Worm (Caenorhabditis elegans) whole organism, mixed stage, embryonic: Measurements from ENCODE around the gene Y37H2A.7.

Source experiments
- M03D4.4 ChIP-seq: sonication (generic microtip); optimal IDR thresholded peaks from 2 replicates; lab custom pipeline; 2017; ENCODE audit warnings: mild to moderate bottlenecking, missing genetic modification characterization, missing compliant biosample characterization
- bed-3 ChIP-seq: fragments of 200-800 bp; sonication (Bioruptor generic); optimal IDR thresholded peaks from 3 replicates; lab custom pipeline; 2018; ENCODE audit warnings: mild to moderate bottlenecking, missing genetic modification characterization, moderate library complexity, missing compliant biosample characterization
- blmp-1 ChIP-seq: fragments of 150-350 bp; optimal IDR thresholded peaks from 2 replicates; lab custom pipeline; 2014; ENCODE audit warnings: missing biosample characterization, missing genetic modification characterization
- ceh-39 ChIP-seq: fragments of 150-350 bp; optimal IDR thresholded peaks from 2 replicates; lab custom pipeline; 2014; ENCODE audit warnings: missing biosample characterization, missing genetic modification characterization
- ceh-43 ChIP-seq: fragments of 200-800 bp; sonication (Bioruptor generic); optimal IDR thresholded peaks from 2 replicates; lab custom pipeline; 2018; ENCODE audit warnings: mild to moderate bottlenecking, missing genetic modification characterization, moderate library complexity, missing compliant biosample characterization
- cnd-1 ChIP-seq: fragments of 200-800 bp; sonication (Bioruptor generic); optimal IDR thresholded peaks from 2 replicates; lab custom pipeline; 2018; ENCODE audit warnings: mild to moderate bottlenecking, missing genetic modification characterization, missing compliant biosample characterization
- elt-1 ChIP-seq: sonication (generic microtip); optimal IDR thresholded peaks from 2 replicates; lab custom pipeline; 2017; ENCODE audit warnings: missing genetic modification characterization, mild to moderate bottlenecking, missing compliant biosample characterization, antibody characterized with exemption, moderate library complexity, borderline replicate concordance; ENCODE audit not compliant: insufficient read depth
- elt-3 ChIP-seq: fragments of 150-350 bp; optimal IDR thresholded peaks from 2 replicates; lab custom pipeline; 2014; ENCODE audit warnings: missing biosample characterization, missing genetic modification characterization
- flh-1 ChIP-seq: fragments of 200-800 bp; sonication (Bioruptor generic); optimal IDR thresholded peaks from 2 replicates; lab custom pipeline; 2018; ENCODE audit warnings: mild to moderate bottlenecking, missing genetic modification characterization, moderate library complexity, missing compliant biosample characterization
- ham-2 ChIP-seq: fragments of 200-800 bp; sonication (Bioruptor generic); optimal IDR thresholded peaks from 2 replicates; lab custom pipeline; 2018; ENCODE audit warnings: mild to moderate bottlenecking, missing genetic modification characterization, missing compliant biosample characterization
- hlh-1 ChIP-seq: fragments of 150-350 bp; optimal IDR thresholded peaks from 2 replicates; lab custom pipeline; 2014; ENCODE audit warnings: missing biosample characterization, missing genetic modification reagents, missing genetic modification characterization
- lin-13 ChIP-seq: fragments of 150-350 bp; optimal IDR thresholded peaks from 2 replicates; lab custom pipeline; 2014; ENCODE audit warnings: missing biosample characterization, missing genetic modification characterization
- lin-32 ChIP-seq: fragments of 200-800 bp; sonication (Bioruptor generic); optimal IDR thresholded peaks from 2 replicates; lab custom pipeline; 2018; ENCODE audit warnings: mild to moderate bottlenecking, missing genetic modification characterization, missing compliant biosample characterization
- lsy-2 ChIP-seq: fragments of 150-350 bp; optimal IDR thresholded peaks from 2 replicates; lab custom pipeline; 2014; ENCODE audit warnings: missing biosample characterization, missing genetic modification characterization
- mab-5 ChIP-seq: fragments of 150-350 bp; optimal IDR thresholded peaks from 2 replicates; lab custom pipeline; 2014; ENCODE audit warnings: missing biosample characterization, missing genetic modification characterization
- mep-1 ChIP-seq: fragments of 150-350 bp; optimal IDR thresholded peaks from 2 replicates; lab custom pipeline; 2017; ENCODE audit warnings: missing biosample characterization, missing genetic modification reagents, missing genetic modification characterization, inconsistent platforms
- mls-2 ChIP-seq: sonication (generic microtip); optimal IDR thresholded peaks from 2 replicates; lab custom pipeline; 2016; ENCODE audit warnings: mild to moderate bottlenecking, missing genetic modification characterization, moderate library complexity, missing compliant biosample characterization
- nhr-12 ChIP-seq: fragments of 150-350 bp; optimal IDR thresholded peaks from 2 replicates; lab custom pipeline; 2014; ENCODE audit warnings: missing biosample characterization, missing genetic modification characterization
- nhr-2 ChIP-seq: fragments of 150-350 bp; optimal IDR thresholded peaks from 2 replicates; lab custom pipeline; 2014; ENCODE audit warnings: missing biosample characterization, missing genetic modification characterization
- nhr-28 ChIP-seq: fragments of 150-350 bp; optimal IDR thresholded peaks from 2 replicates; lab custom pipeline; 2014; ENCODE audit warnings: missing biosample characterization, missing genetic modification characterization
- nhr-76 ChIP-seq: sonication (generic microtip); optimal IDR thresholded peaks from 2 replicates; lab custom pipeline; 2017; ENCODE audit warnings: missing biosample characterization, missing genetic modification characterization
- pha-4 ChIP-seq: fragments of 150-350 bp; optimal IDR thresholded peaks from 2 replicates; lab custom pipeline; 2018; ENCODE audit warnings: missing biosample characterization, missing genetic modification reagents, missing genetic modification characterization
- sem-2 ChIP-seq: fragments of 200-800 bp; sonication (Bioruptor generic); optimal IDR thresholded peaks from 2 replicates; lab custom pipeline; 2018; ENCODE audit warnings: mild to moderate bottlenecking, missing genetic modification characterization, missing compliant biosample characterization
- snpc-4 ChIP-seq: fragments of 150-350 bp; optimal IDR thresholded peaks from 2 replicates; lab custom pipeline; 2014; ENCODE audit warnings: missing biosample characterization, missing genetic modification characterization
- sptf-1 ChIP-seq: sonication (generic microtip); optimal IDR thresholded peaks from 2 replicates; lab custom pipeline; 2017; ENCODE audit warnings: mild to moderate bottlenecking, missing genetic modification characterization, moderate library complexity, missing compliant biosample characterization
- tbx-8 ChIP-seq: fragments of 200-800 bp; sonication (Bioruptor generic); optimal IDR thresholded peaks from 2 replicates; lab custom pipeline; 2018; ENCODE audit warnings: mild to moderate bottlenecking, missing genetic modification characterization, moderate library complexity, missing compliant biosample characterization
- unc-120 ChIP-seq: sonication (generic microtip); optimal IDR thresholded peaks from 2 replicates; lab custom pipeline; 2017; ENCODE audit warnings: missing genetic modification characterization, missing compliant biosample characterization; ENCODE audit not compliant: poor library complexity, severe bottlenecking
- unc-39 ChIP-seq: fragments of 150-350 bp; optimal IDR thresholded peaks from 2 replicates; lab custom pipeline; 2014; ENCODE audit warnings: missing biosample characterization, missing genetic modification characterization
- unc-62 ChIP-seq: fragments of 150-350 bp; optimal IDR thresholded peaks from 2 replicates; lab custom pipeline; 2014; ENCODE audit warnings: missing biosample characterization, missing genetic modification reagents, missing genetic modification characterization
- zip-8 ChIP-seq: fragments of 150-350 bp; optimal IDR thresholded peaks from 2 replicates; lab custom pipeline; 2014; ENCODE audit warnings: missing biosample characterization, missing genetic modification characterization

The Y37H2A.7 gene

DNA sequence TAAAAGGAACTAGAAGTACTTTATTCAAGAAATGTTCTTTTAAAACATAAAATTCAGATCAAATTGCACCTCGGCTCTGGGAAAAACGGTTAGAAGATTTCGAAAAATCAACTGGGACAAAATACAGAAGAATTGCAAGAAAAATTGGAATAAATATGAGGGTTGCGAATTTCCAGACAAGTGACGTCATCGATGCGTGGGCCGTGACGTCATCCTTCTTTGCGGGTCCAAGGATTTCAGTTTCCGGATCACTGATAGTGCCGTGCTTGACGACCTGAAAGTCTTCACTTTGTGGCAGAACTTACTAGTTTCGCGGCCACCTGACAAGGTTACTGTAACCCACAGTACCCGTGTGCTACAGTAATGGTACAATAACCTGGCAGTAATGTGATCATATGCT, 29.2 kb upstream of the Y37H2A.7 start:
- TF ChIP-seq pha-4 (tag; lab: Kevin White, UChicago) (no peak), zip-8 (tag; lab: Kevin White, UChicago) (peak; percentile 96)

DNA sequence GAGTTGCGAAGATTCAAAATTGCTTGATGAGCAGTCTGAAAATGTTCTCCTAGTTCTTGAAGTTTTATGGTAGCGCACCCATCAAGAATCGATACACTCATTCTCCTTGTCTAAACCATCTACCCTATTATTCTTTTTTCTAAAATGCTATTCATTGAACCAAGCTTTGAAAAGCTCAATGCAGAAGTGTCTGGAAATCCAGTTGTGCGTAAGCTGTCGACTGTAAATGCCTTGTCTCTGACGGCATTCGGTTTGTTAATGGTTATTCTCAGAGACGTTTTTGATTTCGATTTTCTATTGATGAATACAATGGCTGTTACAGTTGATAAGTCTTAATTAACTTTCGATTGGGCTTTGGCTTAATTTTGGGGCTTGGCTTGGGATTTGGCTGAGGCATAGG, 28.3 kb upstream of the Y37H2A.7 start, which contains the start of gene C14A6.12:
Gene C14A6.12, minus strand, starts transcription at position 101 of the 400 bp plus-strand sequence.
- TF ChIP-seq elt-3 (tag; lab: Kevin White, UChicago) (no peak), hlh-1 (tag; lab: Kevin White, UChicago) (no peak), unc-120 (tag; lab: Kevin White, UChicago) (no peak), cnd-1 (tag; lab: Kevin White, UChicago) (no peak), mls-2 (tag; lab: Kevin White, UChicago) (no peak), sptf-1 (tag; lab: Kevin White, UChicago) (no peak), flh-1 (GFP tag; lab: Kevin White, UChicago) (no peak), lin-32 (GFP tag; lab: Kevin White, UChicago) (no peak), nhr-76 (no peak), unc-62 (GFP tag; lab: Kevin White, UChicago) (no peak), lin-13 (no peak)

- no peak for TF ChIP-seq ham-2 (GFP tag; lab: Kevin White, UChicago)
- no peak for TF ChIP-seq ceh-43 (GFP tag; lab: Kevin White, UChicago)
- TF ChIP-seq unc-39 = no peak
These were observed 26.9 kb upstream of the Y37H2A.7 start, which contains the start of gene C14A6.13 for ce11 chrV:18161228-18161627. C14A6.13 (minus strand) TSS chrV:18161328.

DNA sequence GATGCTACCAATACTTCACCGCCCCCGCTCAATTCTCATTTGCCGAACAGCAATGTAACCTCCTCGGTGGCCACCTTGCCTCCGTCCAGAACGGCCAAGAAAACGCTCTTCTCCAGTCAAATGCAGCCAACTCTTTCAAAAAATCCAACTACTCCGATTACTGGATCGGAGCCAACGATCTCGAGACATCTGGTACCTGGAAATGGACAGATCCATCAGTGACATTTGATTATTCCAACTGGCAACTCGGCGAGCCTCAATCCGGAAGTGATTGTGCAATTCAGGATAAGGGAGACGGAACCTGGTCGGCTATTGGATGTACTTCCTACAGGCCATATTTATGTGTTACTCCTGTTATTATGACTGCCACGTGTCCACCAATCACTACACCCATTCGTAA, 23.9 kb upstream of the Y37H2A.7 start:
- TF ChIP-seq mab-5 (tag; lab: Kevin White, UChicago) = no peak
- TF ChIP-seq ceh-39 (tag; lab: Kevin White, UChicago) = no peak
- no peak for TF ChIP-seq nhr-28 (tag; lab: Kevin White, UChicago)
- no peak for TF ChIP-seq zip-8 (tag; lab: Kevin White, UChicago)
- no peak for TF ChIP-seq unc-39
- no peak for TF ChIP-seq sem-2 (GFP tag; lab: Kevin White, UChicago)
- TF ChIP-seq elt-1 (tag; lab: Kevin White, UChicago) = no peak
- TF ChIP-seq ham-2 (GFP tag; lab: Kevin White, UChicago) = no peak
- no peak for TF ChIP-seq snpc-4 (tag; lab: Kevin White, UChicago)
- TF ChIP-seq nhr-76 = no peak
- TF ChIP-seq nhr-12 (tag; lab: Kevin White, UChicago) = no peak
- TF ChIP-seq M03D4.4 (tag; lab: Kevin White, UChicago) = no peak
- TF ChIP-seq unc-120 (tag; lab: Kevin White, UChicago) = no peak
- no peak for TF ChIP-seq flh-1 (GFP tag; lab: Kevin White, UChicago)
- TF ChIP-seq sptf-1 (tag; lab: Kevin White, UChicago) = no peak
- no peak for TF ChIP-seq lsy-2 (tag; lab: Kevin White, UChicago)

- TF ChIP-seq nhr-2 (no peak), nhr-76 (no peak), bed-3 (no peak), lin-32 (GFP tag; lab: Kevin White, UChicago) (no peak), mep-1 (tag; lab: Kevin White, UChicago) (no peak), cnd-1 (tag; lab: Kevin White, UChicago) (no peak), zip-8 (tag; lab: Kevin White, UChicago) (no peak), tbx-8 (GFP tag; lab: Kevin White, UChicago) (no peak), mls-2 (tag; lab: Kevin White, UChicago) (no peak), nhr-28 (tag; lab: Kevin White, UChicago) (no peak), M03D4.4 (tag; lab: Kevin White, UChicago) (no peak), mab-5 (tag; lab: Kevin White, UChicago) (no peak), ceh-43 (GFP tag; lab: Kevin White, UChicago) (no peak), ham-2 (GFP tag; lab: Kevin White, UChicago) (no peak)
These were observed 23.4 kb upstream of the Y37H2A.7 start, which contains the start of gene clec-48 for ce11 chrV:18157707-18158106. clec-48 (plus strand) TSS chrV:18158026.

- TF ChIP-seq nhr-76 = no peak
- no peak for TF ChIP-seq blmp-1 (tag; lab: Kevin White, UChicago)
- TF ChIP-seq flh-1 (GFP tag; lab: Kevin White, UChicago) = no peak
- TF ChIP-seq hlh-1 (tag; lab: Kevin White, UChicago) = no peak
- no peak for TF ChIP-seq ceh-39 (tag; lab: Kevin White, UChicago)
These were observed 11.8 kb upstream of the Y37H2A.7 start, which contains the start of gene C14A6.3 for ce11 chrV:18146077-18146476. C14A6.3 (plus strand) TSS chrV:18146377.
